Worm (Caenorhabditis elegans): ENCODE measurements around the gene rpl-22.

DNA sequence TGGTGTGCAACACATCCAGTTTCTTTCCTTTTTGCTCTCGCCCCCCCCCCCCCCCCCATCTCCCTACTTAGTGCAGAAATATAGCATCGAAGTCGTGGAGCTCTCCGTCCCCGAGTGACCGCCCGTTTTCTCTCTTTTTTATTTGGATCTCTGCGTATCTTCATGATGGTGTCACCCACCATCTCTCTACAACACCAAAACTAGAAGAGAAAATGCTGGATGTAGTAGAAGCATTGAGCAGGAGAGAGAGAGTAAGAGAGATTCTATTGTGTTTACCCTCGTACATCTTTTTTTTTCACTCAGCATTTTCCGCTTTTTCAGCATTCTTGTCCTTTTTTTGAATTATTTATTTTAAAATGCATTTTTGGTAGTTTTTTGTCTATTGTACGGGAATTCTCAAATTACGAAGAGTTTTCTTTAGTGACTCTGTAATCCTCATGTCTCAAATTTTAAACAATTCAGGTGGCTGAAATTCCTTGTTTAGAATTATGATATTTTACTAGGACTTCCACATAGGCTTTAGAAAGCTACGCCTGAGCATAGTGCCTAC is 13.0 kb upstream of the rpl-22 start:
- TF ChIP-seq ztf-11 (tag; optimal IDR thresholded peaks at IDR 0.05) (no peak), nhr-28 (tag; optimal IDR thresholded peaks at IDR 0.05) (no peak), lin-13 (GFP tag; optimal IDR thresholded peaks at IDR 0.05) (no peak), F37D6.2 (tag; optimal IDR thresholded peaks at IDR 0.05) (no peak), daf-12 (tag; optimal IDR thresholded peaks at IDR 0.05) (no peak), zag-1 (tag; optimal IDR thresholded peaks at IDR 0.05) (no peak), unc-62 (GFP tag; optimal IDR thresholded peaks at IDR 0.05 in 1 of 2) (peak in 1 of 2 experiments; percentile 85), unc-62 (tag; optimal IDR thresholded peaks at IDR 0.05) (no peak), unc-130 (GFP tag; optimal IDR thresholded peaks at IDR 0.05) (no peak)
